Fruit fly (Drosophila melanogaster): ENCODE data around the gene mys.

Gene mys

dm6 chrX:8113386-8114279, 52.2 kb downstream of the mys start (continued):
- no peak for TF ChIP-seq CG4404 (GFP tag; IDR thresholded peaks at IDR 0.05)
- no peak; the same call in 1 of the 2 replicates for TF ChIP-seq Ravus (GFP tag; IDR thresholded peaks at IDR 0.05)
- TF ChIP-seq nerfin-2 (GFP tag; IDR thresholded peaks at IDR 0.05; ENCODE audit: partially characterized antibody) = no peak
- TF ChIP-seq Ets65A (GFP tag) = peak; percentile 84
- no peak for TF ChIP-seq CG6254 (GFP tag; optimal IDR thresholded peaks at IDR 0.05)
- TF ChIP-seq gsb-n (tag; optimal IDR thresholded peaks at IDR 0.05) = no peak
- TF ChIP-seq Bgb (GFP tag; IDR thresholded peaks at IDR 0.05; ENCODE audit: partially characterized antibody) = no peak
- TF ChIP-seq Doc3 (GFP tag; IDR thresholded peaks at IDR 0.05; ENCODE audit: partially characterized antibody) = no peak
- no peak for TF ChIP-seq CG6765 (GFP tag; optimal IDR thresholded peaks at IDR 0.05)
- TF ChIP-seq ind (GFP tag; optimal IDR thresholded peaks at IDR 0.05) = peak; percentile 56
- peak; percentile 18 for TF ChIP-seq NK7.1 (GFP tag; optimal IDR thresholded peaks at IDR 0.05)
- no peak for TF ChIP-seq br (optimal IDR thresholded peaks at IDR 0.05)
- TF ChIP-seq sens-2 (GFP tag; IDR thresholded peaks at IDR 0.05) = no peak
- TF ChIP-seq pan (optimal IDR thresholded peaks at IDR 0.05) = no peak
- TF ChIP-seq pan (GFP tag; optimal IDR thresholded peaks at IDR 0.05 in 1 of 2, IDR thresholded peaks at IDR 0.05 in 1 of 2) = peak in 1 of 2 experiments; percentile 68
- no peak for TF ChIP-seq CG33213 (GFP tag; optimal IDR thresholded peaks at IDR 0.05)
- no peak for TF ChIP-seq CG31441 (GFP tag; IDR thresholded peaks at IDR 0.05)
- no peak for TF ChIP-seq sim (GFP tag; IDR thresholded peaks at IDR 0.05)
- no peak for TF ChIP-seq CG14860 (GFP tag; IDR thresholded peaks at IDR 0.05; ENCODE audit: partially characterized antibody)
- no peak for TF ChIP-seq CG8478 (optimal IDR thresholded peaks at IDR 0.05)
- peak; percentile 72; the same call in 2 of the 3 replicates for TF ChIP-seq CG11456 (GFP tag; IDR thresholded peaks at IDR 0.05)
- TF ChIP-seq Atf6 (GFP tag; IDR thresholded peaks at IDR 0.05) = peak; percentile 75
- TF ChIP-seq CG15696 (tag; optimal IDR thresholded peaks at IDR 0.05) = no peak
- TF ChIP-seq twi (tag; optimal IDR thresholded peaks at IDR 0.05) = no peak
- TF ChIP-seq CG15479 (GFP tag; optimal IDR thresholded peaks at IDR 0.05) = no peak
- no peak for TF ChIP-seq lov (optimal IDR thresholded peaks at IDR 0.05)
- no peak for TF ChIP-seq lov (GFP tag; IDR thresholded peaks at IDR 0.05)
- no peak for TF ChIP-seq CG17802 (tag; optimal IDR thresholded peaks at IDR 0.05)
- TF ChIP-seq H2.0 (GFP tag; IDR thresholded peaks at IDR 0.05) = peak; percentile 30; the same call in 1 of the 2 replicates
- peak; percentile 69 for TF ChIP-seq CG1603 (tag; optimal IDR thresholded peaks at IDR 0.05)
- no peak for TF ChIP-seq ewg (GFP tag; optimal IDR thresholded peaks at IDR 0.05)
- TF ChIP-seq pros (GFP tag; optimal IDR thresholded peaks at IDR 0.05) = no peak
- TF ChIP-seq CG16779 (GFP tag; IDR thresholded peaks at IDR 0.05) = 0 out of 2 replicates have a peak, but pooled peaks have one; percentile 32
- TF ChIP-seq BEAF-32 (GFP tag; optimal IDR thresholded peaks at IDR 0.05) = no peak
- no peak for TF ChIP-seq D (optimal IDR thresholded peaks at IDR 0.05)
- no peak for TF ChIP-seq D (GFP tag; optimal IDR thresholded peaks at IDR 0.05)
- no peak for TF ChIP-seq Gsc (GFP tag; IDR thresholded peaks at IDR 0.05)
- no peak for TF ChIP-seq lola (GFP tag; optimal IDR thresholded peaks at IDR 0.05)
- TF ChIP-seq HHEX (GFP tag; optimal IDR thresholded peaks at IDR 0.05) = peak; percentile 66
- no peak for TF ChIP-seq CG2116 (GFP tag; optimal IDR thresholded peaks at IDR 0.05)
- TF ChIP-seq seq (GFP tag; IDR thresholded peaks at IDR 0.05) = no peak
- TF ChIP-seq CG1529 (GFP tag; optimal IDR thresholded peaks at IDR 0.05) = no peak
- peak; percentile 35; the same call in 1 of the 2 replicates for TF ChIP-seq CG14667 (GFP tag; IDR thresholded peaks at IDR 0.05)
- TF ChIP-seq trh (GFP tag; optimal IDR thresholded peaks at IDR 0.05) = no peak
- no peak for TF ChIP-seq slou (GFP tag; optimal IDR thresholded peaks at IDR 0.05)
- TF ChIP-seq CG9932 (GFP tag; IDR thresholded peaks at IDR 0.05) = peak; percentile 74
- no peak for TF ChIP-seq crc (GFP tag; optimal IDR thresholded peaks at IDR 0.05)
- TF ChIP-seq pita (GFP tag; optimal IDR thresholded peaks at IDR 0.05) = no peak
- TF ChIP-seq CG34224 (GFP tag; IDR thresholded peaks at IDR 0.05; ENCODE audit: partially characterized antibody) = no peak
- TF ChIP-seq CG12155 (GFP tag; optimal IDR thresholded peaks at IDR 0.05) = peak; percentile 63
